Fruit fly (Drosophila melanogaster) whole organism: Measurements from ENCODE around the gene Pis.

Source experiments
- CG8478 ChIP-seq: fragments of >200 bp; optimal IDR thresholded peaks from 2 replicates; lab custom pipeline; 2018; ENCODE audit warnings: inconsistent platforms
- Dll ChIP-seq: fragments of >200 bp; optimal IDR thresholded peaks from 2 replicates; lab custom pipeline; 2017
- EcR ChIP-seq, 2 experiments: fragments of >200 bp; optimal IDR thresholded peaks; 2 replicates each; lab custom pipeline; 2017; ENCODE audit warnings: missing biosample characterization in 2 of 2, missing genetic modification characterization in 2 of 2, missing genetic modification reagents in 2 of 2
- pan ChIP-seq: fragments of >200 bp; optimal IDR thresholded peaks from 2 replicates; lab custom pipeline; 2017
- psq ChIP-seq: fragments of >200 bp; optimal IDR thresholded peaks from 2 replicates; lab custom pipeline; 2017
- usp ChIP-seq: fragments of >200 bp; optimal IDR thresholded peaks from 2 replicates; lab custom pipeline; 2017; ENCODE audit warnings: missing biosample characterization, missing genetic modification characterization, mixed read lengths

Pis gene

DNA sequence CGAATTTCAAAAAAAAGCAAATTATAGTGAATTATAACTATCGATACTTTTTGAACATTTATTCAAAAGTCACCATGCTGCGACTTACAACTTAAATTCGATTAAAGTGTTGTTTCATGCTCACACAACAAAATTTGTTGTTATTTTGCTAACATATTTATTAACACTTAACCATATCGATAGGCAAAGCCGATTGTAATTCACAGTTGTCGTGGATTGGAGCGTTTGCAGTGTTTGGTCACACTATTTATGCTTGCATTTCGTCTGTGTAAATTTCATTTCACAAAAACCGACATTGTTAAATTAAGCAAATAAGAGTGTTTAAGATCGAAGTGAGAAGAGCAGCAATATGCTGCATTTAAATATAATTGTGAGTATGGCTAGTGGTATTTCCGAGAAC lies 8.8 kb upstream of the Pis start, which contains the start of gene HUWE1:
Gene HUWE1, plus strand, starts transcription at position 220 of the 400 bp plus-strand sequence.
- TF ChIP-seq psq (lab: Kevin White, UChicago) (no peak), CG8478 (lab: Kevin White, UChicago) (no peak), EcR (GFP tag; optimal IDR thresholded peaks at IDR 0.05; lab: Kevin White, UChicago) (no peak), pan (lab: Kevin White, UChicago) (no peak), usp (GFP tag; lab: Kevin White, UChicago) (no peak)

dm6 chrX:15710751-15711179 lies 7.2 kb upstream of the Pis start:
- TF ChIP-seq Dll (no peak), EcR (GFP tag; optimal IDR thresholded peaks at IDR 0.05; lab: Kevin White, UChicago) (no peak), CG8478 (lab: Kevin White, UChicago) (no peak), psq (lab: Kevin White, UChicago) (no peak), pan (lab: Kevin White, UChicago) (no peak), usp (GFP tag; lab: Kevin White, UChicago) (no peak)

- TF ChIP-seq CG8478 (lab: Kevin White, UChicago) (peak; percentile 52), EcR (GFP tag; optimal IDR thresholded peaks at IDR 0.05; lab: Kevin White, UChicago) (no peak), usp (GFP tag; lab: Kevin White, UChicago) (no peak)
Measured at dm6 chrX:15709984-15710750, 6.6 kb upstream of the Pis start, which contains the start of the genes CG9281 and CG15601. CG9281 (minus strand) TSS chrX:15710539. CG15601 (plus strand) TSS chrX:15710647.

- no peak for TF ChIP-seq psq (lab: Kevin White, UChicago)
- no peak for TF ChIP-seq usp (GFP tag; lab: Kevin White, UChicago)
- no peak for TF ChIP-seq Dll
- no peak for TF ChIP-seq pan (lab: Kevin White, UChicago)
Measured at dm6 chrX:15709624-15709983, 6.0 kb upstream of the Pis start.

- TF ChIP-seq CG8478 (lab: Kevin White, UChicago) (no peak), Dll (no peak), pan (lab: Kevin White, UChicago) (no peak), EcR (GFP tag; optimal IDR thresholded peaks at IDR 0.05; lab: Kevin White, UChicago) (no peak), psq (lab: Kevin White, UChicago) (no peak), usp (GFP tag; lab: Kevin White, UChicago) (no peak)
Measured at dm6 chrX:15701047-15701446, 2.5 kb downstream of the Pis start, which contains the start of gene CG9240. CG9240 (minus strand) TSS chrX:15701259.

- TF ChIP-seq CG8478 (lab: Kevin White, UChicago) (no peak), psq (lab: Kevin White, UChicago) (no peak), usp (GFP tag; lab: Kevin White, UChicago) (no peak)
Measured at dm6 chrX:15697581-15698208, 5.9 kb downstream of the Pis start.

DNA sequence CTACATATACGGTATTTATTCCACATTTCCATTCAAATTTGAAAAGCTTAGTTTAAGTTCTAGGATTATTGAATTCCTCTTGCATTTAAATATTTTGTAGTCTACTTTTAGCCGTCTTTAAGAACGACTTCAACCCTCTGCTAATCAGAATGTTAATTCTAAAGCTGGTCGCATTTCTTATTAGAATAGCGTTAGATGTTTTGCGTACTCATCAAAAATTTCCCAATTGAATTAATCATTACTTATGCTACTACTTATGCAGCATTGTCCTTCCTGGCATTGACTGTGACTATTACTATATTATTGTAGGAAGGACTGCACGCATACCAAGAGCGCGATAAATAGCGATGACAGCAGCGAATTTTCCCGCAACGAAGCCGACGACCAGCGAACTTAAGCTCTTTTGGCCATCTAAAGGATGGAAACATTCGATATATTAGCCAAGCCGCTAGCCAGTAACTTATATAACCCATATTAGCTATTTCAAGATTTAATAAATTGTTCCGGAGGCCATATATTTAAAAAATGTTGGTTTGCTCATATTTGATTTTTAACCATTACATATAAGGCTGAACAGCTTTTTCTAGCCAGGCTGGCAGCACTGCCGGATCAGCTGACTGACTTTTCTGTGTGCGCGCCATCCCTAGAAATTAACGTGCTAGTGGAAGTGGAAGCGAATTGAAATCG lies 6.6 kb downstream of the Pis start, which contains the start of gene CG8128:
Gene CG8128, plus strand, starts transcription at position 641 of the 687 bp plus-strand sequence.
- TF ChIP-seq CG8478 (lab: Kevin White, UChicago) (no peak), pan (lab: Kevin White, UChicago) (no peak), Dll (no peak), psq (lab: Kevin White, UChicago) (no peak), EcR (GFP tag; optimal IDR thresholded peaks at IDR 0.05; lab: Kevin White, UChicago) (no peak), usp (GFP tag; lab: Kevin White, UChicago) (no peak)

dm6 chrX:15688757-15689156 lies 14.8 kb downstream of the Pis start, which contains the start of gene CG15599:
CG15599 (minus strand) TSS chrX:15688857.
- TF ChIP-seq psq (lab: Kevin White, UChicago) (no peak), pan (lab: Kevin White, UChicago) (no peak), CG8478 (lab: Kevin White, UChicago) (no peak), usp (GFP tag; lab: Kevin White, UChicago) (no peak), Dll (no peak), EcR (GFP tag; optimal IDR thresholded peaks at IDR 0.05; lab: Kevin White, UChicago) (no peak)

dm6 chrX:15684419-15684818 lies 19.2 kb downstream of the Pis start:
- no peak for TF ChIP-seq usp (GFP tag; lab: Kevin White, UChicago)

DNA sequence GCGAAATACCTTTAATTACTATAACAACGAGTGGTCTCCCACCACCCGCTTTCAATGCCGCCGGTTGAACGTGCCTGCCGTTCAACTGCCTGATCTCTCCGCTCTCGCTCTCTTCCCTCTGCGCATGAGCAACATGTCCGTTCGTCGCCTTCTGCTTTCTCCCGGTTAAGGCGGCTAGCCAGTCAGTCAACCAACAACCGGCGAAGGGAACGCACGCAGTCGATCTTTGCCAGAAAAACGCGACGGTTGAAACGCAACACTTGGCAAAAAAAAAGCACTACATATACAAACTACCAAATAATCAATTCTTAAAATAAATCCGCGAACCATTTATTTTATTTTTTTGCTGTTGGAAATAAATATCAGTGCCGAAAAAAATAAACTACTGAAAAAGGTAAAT lies 28.3 kb downstream of the Pis start, which contains the start of gene CG12708:
Gene CG12708, plus strand, starts transcription at position 183 of the 400 bp plus-strand sequence.
- no peak for TF ChIP-seq pan (lab: Kevin White, UChicago)
- TF ChIP-seq Dll, result no peak
- no peak for TF ChIP-seq usp (GFP tag; lab: Kevin White, UChicago)
- TF ChIP-seq EcR (GFP tag; optimal IDR thresholded peaks at IDR 0.05; lab: Kevin White, UChicago), result no peak
- no peak for TF ChIP-seq CG8478 (lab: Kevin White, UChicago)
- no peak for TF ChIP-seq psq (lab: Kevin White, UChicago)

- TF ChIP-seq EcR (GFP tag; optimal IDR thresholded peaks at IDR 0.05; lab: Kevin White, UChicago) (no peak), Dll (no peak), usp (GFP tag; lab: Kevin White, UChicago) (no peak), pan (lab: Kevin White, UChicago) (no peak), psq (lab: Kevin White, UChicago) (no peak), CG8478 (lab: Kevin White, UChicago) (no peak)
Measured at dm6 chrX:15674337-15674736, 29.2 kb downstream of the Pis start.
